Fruit fly (Drosophila melanogaster): ENCODE data around the gene CG13995.

- peak; percentile 100 for TF ChIP-seq Pif1B (GFP tag; optimal IDR thresholded peaks at IDR 0.05)
- TF ChIP-seq CG13204 (GFP tag; optimal IDR thresholded peaks at IDR 0.05), result peak; percentile 97
- TF ChIP-seq rn (GFP tag; IDR thresholded peaks at IDR 0.05), result peak; percentile 98
- peak; percentile 99 for TF ChIP-seq CG32121 (GFP tag; IDR thresholded peaks at IDR 0.05)
- peak; percentile 100 for TF ChIP-seq Pif1A (GFP tag; optimal IDR thresholded peaks at IDR 0.05)
- peak; percentile 100 for TF ChIP-seq CG14655 (GFP tag; optimal IDR thresholded peaks at IDR 0.05)
- TF ChIP-seq D1 (tag; optimal IDR thresholded peaks at IDR 0.05), result no peak
- peak; percentile 98 for TF ChIP-seq fd96Ca (GFP tag; IDR thresholded peaks at IDR 0.05)
- peak; percentile 98 for TF ChIP-seq gl (tag; optimal IDR thresholded peaks at IDR 0.05)
- TF ChIP-seq Snoo (tag; optimal IDR thresholded peaks at IDR 0.05), result peak; percentile 100
Measured at dm6 chr2L:6065823-6066222, 11.7 kb downstream of the CG13995 start, which contains the start of the genes Fbw5 and CG9147.
